Worm (Caenorhabditis elegans) whole organism, early embryonic: Measurements from ENCODE around the gene slc-17.7.

Experiments
- flt-1 ChIP-seq: fragments of 200-800 bp; sonication (Bioruptor generic); IDR thresholded peaks from 2 replicates; pipeline ENCODE4 v1.3.6; 2022; ENCODE audit warnings: missing genetic modification characterization, missing compliant biosample characterization
- hmbx-1 ChIP-seq: sonication (generic microtip); optimal IDR thresholded peaks from 2 replicates; lab custom pipeline; 2016; ENCODE audit warnings: mild to moderate bottlenecking, missing genetic modification characterization, missing compliant biosample characterization
- hmg-4 ChIP-seq: fragments of 200-800 bp; sonication (Bioruptor generic); optimal IDR thresholded peaks from 2 replicates; lab custom pipeline; 2018; ENCODE audit warnings: mild to moderate bottlenecking, missing genetic modification characterization, missing compliant biosample characterization
- hnd-1 ChIP-seq: sonication (generic microtip); optimal IDR thresholded peaks from 2 replicates; lab custom pipeline; 2016; ENCODE audit warnings: missing genetic modification characterization, missing compliant biosample characterization
- tbx-11 ChIP-seq: fragments of 200-800 bp; sonication (Bioruptor generic); IDR thresholded peaks from 2 replicates; pipeline ENCODE4 v1.3.6; 2022; ENCODE audit warnings: missing genetic modification characterization, missing compliant biosample characterization
- tra-4 ChIP-seq: sonication (generic microtip); optimal IDR thresholded peaks from 2 replicates; lab custom pipeline; 2017; ENCODE audit warnings: missing genetic modification characterization, missing compliant biosample characterization

DNA sequence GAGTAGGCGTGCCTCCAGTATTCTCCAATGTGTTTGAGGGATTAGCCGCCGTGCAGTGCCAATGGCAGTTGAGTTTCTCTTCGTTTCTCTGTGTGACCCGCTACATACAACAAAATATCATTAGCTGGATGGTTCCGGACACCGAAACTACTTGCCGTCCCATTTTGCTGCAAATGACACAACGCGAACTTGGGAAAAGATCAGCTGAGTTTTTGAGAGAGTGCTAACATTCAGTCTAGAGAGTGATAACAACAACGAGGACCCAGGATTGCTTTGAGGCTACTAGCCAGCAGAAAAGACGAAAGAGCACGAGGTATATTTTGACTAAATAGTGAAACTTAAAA is 46.9 kb downstream of the slc-17.7 start:
- TF ChIP-seq flt-1 (GFP tag; lab: Robert Waterston, UW) (no peak), tra-4 (tag; lab: Kevin White, UChicago) (no peak), hmbx-1 (tag; lab: Kevin White, UChicago) (no peak), hmg-4 (GFP tag; lab: Kevin White, UChicago) (no peak), tbx-11 (GFP tag; lab: Robert Waterston, UW) (no peak), hnd-1 (tag; lab: Kevin White, UChicago) (no peak)
